Worm (Caenorhabditis elegans): Measurements from ENCODE around the gene pals-37.

Gene pals-37

ce11 chrV:12406514-12406913, 34.8 kb downstream of the pals-37 start:
- TF ChIP-seq snpc-4 (tag; optimal IDR thresholded peaks at IDR 0.05) (no peak), crh-2 (tag; optimal IDR thresholded peaks at IDR 0.05) (no peak), unc-62 (GFP tag; optimal IDR thresholded peaks at IDR 0.05) (no peak), ztf-4 (tag; optimal IDR thresholded peaks at IDR 0.05) (no peak), ceh-82 (tag; optimal IDR thresholded peaks at IDR 0.05) (no peak), sma-3 (GFP tag; optimal IDR thresholded peaks at IDR 0.05) (no peak), elt-3 (tag; optimal IDR thresholded peaks at IDR 0.05) (no peak), Y55F3AM.14 (GFP tag; optimal IDR thresholded peaks at IDR 0.05) (no peak), nhr-25 (tag; optimal IDR thresholded peaks at IDR 0.05) (no peak), ZK546.5 (tag; optimal IDR thresholded peaks at IDR 0.05) (no peak), lin-11 (tag; optimal IDR thresholded peaks at IDR 0.05) (no peak), nhr-77 (tag; optimal IDR thresholded peaks at IDR 0.05) (no peak), gmeb-1 (tag; optimal IDR thresholded peaks at IDR 0.05) (no peak), C34F6.9 (tag; optimal IDR thresholded peaks at IDR 0.05) (no peak), ztf-11 (tag; optimal IDR thresholded peaks at IDR 0.05) (no peak), elt-1 (tag; optimal IDR thresholded peaks at IDR 0.05) (no peak)

ce11 chrV:12405929-12406328, 35.4 kb downstream of the pals-37 start, which contains the start of gene K01D12.10:
Gene K01D12.10 (plus strand): TSS chrV:12406229.
- no peak for TF ChIP-seq snpc-4 (tag; optimal IDR thresholded peaks at IDR 0.05)
- TF ChIP-seq mdl-1 (tag; optimal IDR thresholded peaks at IDR 0.05): no peak
- TF ChIP-seq nhr-129 (tag; optimal IDR thresholded peaks at IDR 0.05): no peak
- TF ChIP-seq mab-5 (tag; optimal IDR thresholded peaks at IDR 0.05): no peak
- TF ChIP-seq nhr-6 (tag; optimal IDR thresholded peaks at IDR 0.05): no peak
- no peak for TF ChIP-seq elt-3 (tag; optimal IDR thresholded peaks at IDR 0.05)
- TF ChIP-seq sem-4 (tag; optimal IDR thresholded peaks at IDR 0.05): no peak
- no peak for TF ChIP-seq Y55F3AM.14 (GFP tag; optimal IDR thresholded peaks at IDR 0.05)
- no peak for TF ChIP-seq elt-1 (tag; optimal IDR thresholded peaks at IDR 0.05)
- TF ChIP-seq ama-1 (optimal IDR thresholded peaks at IDR 0.05): no peak
- TF ChIP-seq gmeb-1 (tag; optimal IDR thresholded peaks at IDR 0.05): no peak
- no peak for TF ChIP-seq nhr-23 (tag; optimal IDR thresholded peaks at IDR 0.05)
- TF ChIP-seq lin-13 (GFP tag; optimal IDR thresholded peaks at IDR 0.05): no peak

- no peak for TF ChIP-seq nhr-129 (tag; optimal IDR thresholded peaks at IDR 0.05)
- TF ChIP-seq egl-27 (tag; optimal IDR thresholded peaks at IDR 0.05): no peak
These were observed 36.8 kb downstream of the pals-37 start, which contains the start of gene K01D12.9 for ce11 chrV:12404544-12404943. Gene K01D12.9 (minus strand): TSS chrV:12404644.

ce11 chrV:12402355-12402754, 39.0 kb downstream of the pals-37 start, which contains the start of gene K01D12.8:
Gene K01D12.8 (plus strand): TSS chrV:12402655.
- no peak for TF ChIP-seq lin-39 (tag; optimal IDR thresholded peaks at IDR 0.05)
- TF ChIP-seq snpc-4 (tag; optimal IDR thresholded peaks at IDR 0.05): no peak
- no peak for TF ChIP-seq ztf-1 (GFP tag; conservative IDR thresholded peaks at IDR 0.05)
- no peak for TF ChIP-seq nhr-11 (tag; optimal IDR thresholded peaks at IDR 0.05)
- no peak for TF ChIP-seq F13H6.1 (tag; optimal IDR thresholded peaks at IDR 0.05)
- TF ChIP-seq lin-13 (GFP tag; optimal IDR thresholded peaks at IDR 0.05): no peak
- TF ChIP-seq nhr-129 (tag; optimal IDR thresholded peaks at IDR 0.05): no peak
- TF ChIP-seq nhr-12 (tag; optimal IDR thresholded peaks at IDR 0.05): no peak
- TF ChIP-seq nhr-6 (tag; optimal IDR thresholded peaks at IDR 0.05): no peak
- no peak for TF ChIP-seq zag-1 (tag; optimal IDR thresholded peaks at IDR 0.05)
- no peak for TF ChIP-seq lin-11 (tag; optimal IDR thresholded peaks at IDR 0.05)
- no peak for TF ChIP-seq unc-62 (GFP tag; optimal IDR thresholded peaks at IDR 0.05)
- TF ChIP-seq mab-5 (tag; optimal IDR thresholded peaks at IDR 0.05): no peak

- no peak for TF ChIP-seq ztf-1 (GFP tag; conservative IDR thresholded peaks at IDR 0.05)
- no peak for TF ChIP-seq nhr-11 (tag; optimal IDR thresholded peaks at IDR 0.05)
- TF ChIP-seq nhr-21 (tag; optimal IDR thresholded peaks at IDR 0.05): no peak
- no peak for TF ChIP-seq C34F6.9 (tag; optimal IDR thresholded peaks at IDR 0.05)
- TF ChIP-seq unc-62 (GFP tag; optimal IDR thresholded peaks at IDR 0.05): no peak
- no peak for TF ChIP-seq lin-11 (tag; optimal IDR thresholded peaks at IDR 0.05)
- TF ChIP-seq ama-1 (optimal IDR thresholded peaks at IDR 0.05): no peak
- TF ChIP-seq lin-13 (GFP tag; optimal IDR thresholded peaks at IDR 0.05): no peak
- no peak for TF ChIP-seq peb-1 (tag; optimal IDR thresholded peaks at IDR 0.05)
These were observed 39.9 kb downstream of the pals-37 start, which contains the start of gene K01D12.7 for ce11 chrV:12401383-12401782. Gene K01D12.7 (minus strand): TSS chrV:12401483.

All from whole organism, L2 larva.